Fruit fly (Drosophila melanogaster): ENCODE measurements around the gene htk.

- no peak for TF ChIP-seq CTCF (optimal IDR thresholded peaks at IDR 0.05)
- no peak for TF ChIP-seq CG8478 (optimal IDR thresholded peaks at IDR 0.05)
These were observed 30.4 kb upstream of the htk start, which contains the start of gene CG42450 for dm6 chrX:18813049-18813448.

Data from S2 (cell line).